Worm (Caenorhabditis elegans): ENCODE results near the gene mrt-2.

Gene mrt-2

ce11 chrIII:11746718-11747117 is at the start of gene mrt-2 (continued):
- TF ChIP-seq efl-1 (GFP tag; optimal IDR thresholded peaks at IDR 0.05) = peak; percentile 56
- no peak for TF ChIP-seq nfya-2 (GFP tag; IDR thresholded peaks at IDR 0.05)
- TF ChIP-seq lsl-1 (GFP tag; optimal IDR thresholded peaks at IDR 0.05) = peak; percentile 12
- no peak for TF ChIP-seq akir-1 (GFP tag; optimal IDR thresholded peaks at IDR 0.05)
- 0 out of 2 replicates have a peak, but pooled peaks have one; percentile 39 for TF ChIP-seq madf-3 (GFP tag; IDR thresholded peaks at IDR 0.05)
- peak in 1 of 2 experiments; percentile 18 for TF ChIP-seq rec-8 (tag; optimal IDR thresholded peaks at IDR 0.05)
- TF ChIP-seq lag-1 (GFP tag; IDR thresholded peaks at IDR 0.05) = no peak
- no peak for TF ChIP-seq Y79H2A.3 (GFP tag; conservative IDR thresholded peaks at IDR 0.05)
- peak; percentile 80 for TF ChIP-seq mcd-1 (GFP tag; IDR thresholded peaks at IDR 0.05)
- peak; percentile 67 for TF ChIP-seq madf-6 (GFP tag; IDR thresholded peaks at IDR 0.05)
- no peak for TF ChIP-seq T07F8.4 (tag; optimal IDR thresholded peaks at IDR 0.05)
- peak; percentile 42 for TF ChIP-seq K12H6.12 (tag; optimal IDR thresholded peaks at IDR 0.05)
- TF ChIP-seq cebp-1 (GFP tag; IDR thresholded peaks at IDR 0.05) = no peak
- peak; percentile 52 for TF ChIP-seq cebp-1 (tag; optimal IDR thresholded peaks at IDR 0.05)
- TF ChIP-seq B0019.2 (GFP tag; conservative IDR thresholded peaks at IDR 0.05) = no peak

ce11 chrIII:11698569-11698968 is 48.0 kb upstream of the mrt-2 start, which contains the start of gene Y41C4A.7:
TSS of gene Y41C4A.7 (plus strand) at chrIII:11698869.
- TF ChIP-seq nhr-90 (tag; optimal IDR thresholded peaks at IDR 0.05) (no peak), hmg-20 (GFP tag; IDR thresholded peaks at IDR 0.05) (no peak), sea-2 (GFP tag; IDR thresholded peaks at IDR 0.05) (no peak), F23B12.7 (tag; optimal IDR thresholded peaks at IDR 0.05; ENCODE audit: insufficient read depth) (no peak), gei-17 (GFP tag; optimal IDR thresholded peaks at IDR 0.05) (no peak), rpc-1 (optimal IDR thresholded peaks at IDR 0.05) (no peak), rpc-1 (tag; optimal IDR thresholded peaks at IDR 0.05) (no peak), B0261.1 (tag; optimal IDR thresholded peaks at IDR 0.05) (no peak), akir-1 (GFP tag; optimal IDR thresholded peaks at IDR 0.05) (no peak), ama-1 (optimal IDR thresholded peaks at IDR 0.05) (no peak), ama-1 (GFP tag; optimal IDR thresholded peaks at IDR 0.05) (no peak), dox-1 (GFP tag; IDR thresholded peaks at IDR 0.05) (no peak), F33H1.4 (GFP tag; IDR thresholded peaks at IDR 0.05) (no peak), lin-40 (tag; optimal IDR thresholded peaks at IDR 0.05) (no peak), Y53F4B.3 (GFP tag; IDR thresholded peaks at IDR 0.05) (no peak)

ce11 chrIII:11699959-11700358 is 46.6 kb upstream of the mrt-2 start, which contains the start of gene pqn-84:
TSS of gene pqn-84 (plus strand) at chrIII:11700259.
- TF ChIP-seq pha-4 (tag; optimal IDR thresholded peaks at IDR 0.05) (no peak), C06A6.2 (GFP tag; conservative IDR thresholded peaks at IDR 0.05) (no peak), madf-8 (GFP tag; conservative IDR thresholded peaks at IDR 0.05) (no peak), nhr-80 (tag; optimal IDR thresholded peaks at IDR 0.05) (no peak), nhr-27 (tag; optimal IDR thresholded peaks at IDR 0.05) (no peak)

ce11 chrIII:11701863-11702262 is 44.7 kb upstream of the mrt-2 start:
- TF ChIP-seq rcor-1 (GFP tag; IDR thresholded peaks at IDR 0.05) = no peak
- peak; percentile 58 for TF ChIP-seq dpff-1 (tag; optimal IDR thresholded peaks at IDR 0.05)
- TF ChIP-seq egrh-3 (GFP tag; IDR thresholded peaks at IDR 0.05) = peak; percentile 98
- 0 out of 2 replicates have a peak, but pooled peaks have one; percentile 9 for TF ChIP-seq D2030.7 (GFP tag; IDR thresholded peaks at IDR 0.05)
- no peak for TF ChIP-seq B0261.1 (tag; optimal IDR thresholded peaks at IDR 0.05)
- TF ChIP-seq zfh-2 (GFP tag; conservative IDR thresholded peaks at IDR 0.05) = peak; percentile 96
- no peak for TF ChIP-seq bed-1 (GFP tag; IDR thresholded peaks at IDR 0.05)
- peak; percentile 33; the same call in 1 of the 2 replicates for TF ChIP-seq dox-1 (GFP tag; IDR thresholded peaks at IDR 0.05)

All from whole organism, young adult.